Worm (Caenorhabditis elegans) whole organism, young adult: ENCODE data around the gene ZK550.6.
A peak's percentile ranks its signal among the peaks of the same experiment; 100 is the strongest.

Experiments used
- B0336.3 ChIP-seq: fragments of 200-800 bp; sonication (Bioruptor generic); IDR thresholded peaks from 2 replicates; pipeline ENCODE4 v1.3.6; 2022; ENCODE audit warnings: missing genetic modification characterization, missing compliant biosample characterization
- F33H1.4 ChIP-seq: fragments of 200-800 bp; sonication (Bioruptor generic); IDR thresholded peaks from 2 replicates; pipeline ENCODE4 v1.3.6; 2022; ENCODE audit warnings: missing genetic modification reagents, missing genetic modification characterization, missing compliant biosample characterization
- F52B5.7 ChIP-seq: sonication (generic microtip); optimal IDR thresholded peaks from 2 replicates; lab custom pipeline; 2016; ENCODE audit warnings: mild to moderate bottlenecking, missing genetic modification characterization, missing compliant biosample characterization
- F57A8.1 ChIP-seq: fragments of 200-800 bp; sonication (Bioruptor generic); optimal IDR thresholded peaks from 2 replicates; lab custom pipeline; 2018; ENCODE audit warnings: mild to moderate bottlenecking, missing genetic modification characterization, moderate library complexity, missing compliant biosample characterization
- Y53F4B.3 ChIP-seq: fragments of 200-800 bp; sonication (Bioruptor generic); IDR thresholded peaks from 2 replicates; pipeline ENCODE4 v1.3.6; 2022; ENCODE audit warnings: missing genetic modification reagents, missing genetic modification characterization, missing compliant biosample characterization
- Y56A3A.18 ChIP-seq: fragments of 200-800 bp; sonication (Bioruptor generic); IDR thresholded peaks from 2 replicates; pipeline ENCODE4 v1.3.6; 2022; ENCODE audit warnings: missing genetic modification reagents, missing genetic modification characterization, missing compliant biosample characterization
- Y67H2A.10 ChIP-seq: fragments of 200-800 bp; sonication (Bioruptor generic); conservative IDR thresholded peaks from 2 replicates; pipeline ENCODE4 v1.3.6; 2022; ENCODE audit warnings: missing genetic modification reagents, missing genetic modification characterization, missing compliant biosample characterization
- akir-1 ChIP-seq: fragments of 200-800 bp; sonication (Bioruptor generic); optimal IDR thresholded peaks from 2 replicates; lab custom pipeline; 2018; ENCODE audit warnings: mild to moderate bottlenecking, missing genetic modification characterization, moderate library complexity, missing compliant biosample characterization
- ama-1 ChIP-seq, 3 experiments: fragments of 150-350 bp in 1 of 3; sonication (generic microtip) in 2 of 3; optimal IDR thresholded peaks; 2 replicates each; lab custom pipeline; 2014 to 2018; ENCODE audit warnings: missing biosample characterization in 2 of 3, missing genetic modification characterization in 2 of 3, missing genetic modification reagents in 2 of 3
- aptf-2 ChIP-seq: fragments of 200-800 bp; sonication (Bioruptor generic); conservative IDR thresholded peaks from 2 replicates; pipeline ENCODE4 v1.3.6; 2022; ENCODE audit warnings: missing genetic modification reagents, missing genetic modification characterization, missing compliant biosample characterization
- atf-7 ChIP-seq: sonication (generic microtip); optimal IDR thresholded peaks from 2 replicates; lab custom pipeline; 2017; ENCODE audit warnings: mild to moderate bottlenecking, missing genetic modification characterization, missing compliant biosample characterization
- attf-5 ChIP-seq: fragments of 200-800 bp; sonication (Bioruptor generic); optimal IDR thresholded peaks from 2 replicates; lab custom pipeline; 2018; ENCODE audit warnings: mild to moderate bottlenecking, missing genetic modification characterization, missing compliant biosample characterization
- cebp-1 ChIP-seq, 2 experiments: fragments of 200-800 bp in 1 of 2; sonication (Bioruptor generic) in 1 of 2; sonication (generic microtip) in 1 of 2; IDR thresholded peaks in 1 of 2; optimal IDR thresholded peaks in 1 of 2; 2 replicates each; pipeline versions ENCODE4 v1.3.6 to Lab custom; 2017 to 2022; ENCODE audit warnings: missing compliant biosample characterization in 2 of 2, missing genetic modification characterization in 2 of 2, mild to moderate bottlenecking in 1 of 2, missing genetic modification reagents in 1 of 2, moderate library complexity in 1 of 2
- ceh-40 ChIP-seq: fragments of 200-800 bp; sonication (Bioruptor generic); IDR thresholded peaks from 2 replicates; pipeline ENCODE4 v1.3.6; 2022; ENCODE audit warnings: missing genetic modification characterization, missing compliant biosample characterization
- ceh-91 ChIP-seq: fragments of 200-800 bp; sonication (Bioruptor generic); IDR thresholded peaks from 2 replicates; pipeline ENCODE4 v1.3.6; 2022; ENCODE audit warnings: missing genetic modification reagents, missing genetic modification characterization, missing compliant biosample characterization
- die-1 ChIP-seq: sonication (generic microtip); optimal IDR thresholded peaks from 2 replicates; lab custom pipeline; 2016; ENCODE audit warnings: missing genotype, mild to moderate bottlenecking, missing genetic modification characterization, missing compliant biosample characterization
- efl-1 ChIP-seq: fragments of 150-350 bp; optimal IDR thresholded peaks from 2 replicates; lab custom pipeline; 2014; ENCODE audit warnings: missing biosample characterization, missing genetic modification reagents, missing genetic modification characterization
- egl-44 ChIP-seq: fragments of 200-800 bp; sonication (Bioruptor generic); IDR thresholded peaks from 2 replicates; pipeline ENCODE4 v1.3.6; 2022; ENCODE audit warnings: missing genetic modification reagents, missing genetic modification characterization, missing compliant biosample characterization
- fkh-3 ChIP-seq: sonication (generic microtip); optimal IDR thresholded peaks from 2 replicates; lab custom pipeline; 2016; ENCODE audit warnings: mild to moderate bottlenecking, missing genetic modification characterization, missing compliant biosample characterization
- gei-17 ChIP-seq: fragments of 200-800 bp; sonication (Bioruptor generic); optimal IDR thresholded peaks from 2 replicates; lab custom pipeline; 2018; ENCODE audit warnings: mild to moderate bottlenecking, missing genetic modification characterization, missing compliant biosample characterization
- hlh-26 ChIP-seq: fragments of 200-800 bp; sonication (Bioruptor generic); conservative IDR thresholded peaks from 2 replicates; pipeline ENCODE4 v1.3.6; 2022; ENCODE audit warnings: missing genetic modification reagents, missing genetic modification characterization, missing compliant biosample characterization
- hsf-1 ChIP-seq: fragments of 200-800 bp; sonication (Bioruptor generic); IDR thresholded peaks from 2 replicates; pipeline ENCODE4 v1.3.6; 2022; ENCODE audit warnings: missing genetic modification reagents, missing genetic modification characterization, missing compliant biosample characterization
- let-526 ChIP-seq: fragments of 200-800 bp; sonication (Bioruptor generic); IDR thresholded peaks from 2 replicates; pipeline ENCODE4 v1.3.6; 2022; ENCODE audit warnings: missing genetic modification reagents, missing genetic modification characterization, missing compliant biosample characterization
- let-607 ChIP-seq, 2 experiments: fragments of 200-800 bp in 1 of 2; sonication (Bioruptor generic) in 1 of 2; sonication (generic microtip) in 1 of 2; optimal IDR thresholded peaks; 2 replicates each; lab custom pipeline; 2016 to 2018; ENCODE audit warnings: mild to moderate bottlenecking in 2 of 2, missing compliant biosample characterization in 2 of 2, missing genetic modification characterization in 2 of 2, moderate library complexity in 2 of 2, missing genotype in 1 of 2
- lin-40 ChIP-seq: sonication (generic microtip); optimal IDR thresholded peaks from 2 replicates; lab custom pipeline; 2016; ENCODE audit warnings: missing genetic modification characterization, mild to moderate bottlenecking, missing compliant biosample characterization, missing genotype, missing genetic modification reagents
- lin-54 ChIP-seq: fragments of 200-800 bp; sonication (Bioruptor generic); optimal IDR thresholded peaks from 2 replicates; lab custom pipeline; 2018; ENCODE audit warnings: mild to moderate bottlenecking, missing genetic modification characterization, missing compliant biosample characterization
- lir-1 ChIP-seq: fragments of 200-800 bp; sonication (Bioruptor generic); conservative IDR thresholded peaks from 2 replicates; pipeline ENCODE4 v1.3.6; 2022; ENCODE audit warnings: missing genetic modification reagents, missing genetic modification characterization, missing compliant biosample characterization
- lsy-27 ChIP-seq: sonication (generic microtip); optimal IDR thresholded peaks from 2 replicates; lab custom pipeline; 2017; ENCODE audit warnings: missing genetic modification characterization, mild to moderate bottlenecking, missing compliant biosample characterization, antibody characterized with exemption, missing genotype, borderline replicate concordance; ENCODE audit not compliant: insufficient read depth
- mel-28 ChIP-seq: sonication (generic microtip); optimal IDR thresholded peaks from 2 replicates; lab custom pipeline; 2016; ENCODE audit warnings: borderline replicate concordance, mild to moderate bottlenecking, missing genetic modification characterization, missing compliant biosample characterization
- nfya-1 ChIP-seq: sonication (generic microtip); optimal IDR thresholded peaks from 2 replicates; lab custom pipeline; 2017; ENCODE audit warnings: antibody characterized with exemption, missing compliant biosample characterization, missing genetic modification characterization, borderline replicate concordance; ENCODE audit not compliant: insufficient read depth
- nfyb-1 ChIP-seq: fragments of 200-800 bp; sonication (Bioruptor generic); IDR thresholded peaks from 2 replicates; pipeline ENCODE4 v1.3.6; 2022; ENCODE audit warnings: missing genetic modification reagents, missing genetic modification characterization, missing compliant biosample characterization
- nhr-120 ChIP-seq: fragments of 200-800 bp; sonication (Bioruptor generic); IDR thresholded peaks from 2 replicates; pipeline ENCODE4 v1.3.6; 2022; ENCODE audit warnings: missing genetic modification characterization, missing compliant biosample characterization
- nhr-90 ChIP-seq: sonication (generic microtip); optimal IDR thresholded peaks from 2 replicates; lab custom pipeline; 2016; ENCODE audit warnings: missing genotype, mild to moderate bottlenecking, missing genetic modification characterization, missing compliant biosample characterization
- pha-4 ChIP-seq: fragments of 150-350 bp; sonication (generic microtip); optimal IDR thresholded peaks from 2 replicates; lab custom pipeline; 2014; ENCODE audit warnings: missing biosample characterization, missing genetic modification reagents, missing genetic modification characterization
- rcor-1 ChIP-seq: fragments of 200-800 bp; sonication (Bioruptor generic); IDR thresholded peaks from 2 replicates; pipeline ENCODE4 v1.3.6; 2022; ENCODE audit warnings: missing genetic modification reagents, missing genetic modification characterization, missing compliant biosample characterization
- rec-8 ChIP-seq, 2 experiments: sonication (generic microtip); optimal IDR thresholded peaks; 2 replicates each; lab custom pipeline; 2016; ENCODE audit warnings: mild to moderate bottlenecking in 2 of 2, missing genetic modification characterization in 2 of 2, missing genetic modification reagents in 2 of 2, missing genotype in 2 of 2, missing biosample characterization in 1 of 2, missing compliant biosample characterization in 1 of 2, moderate library complexity in 1 of 2
- sdz-38 ChIP-seq: sonication (generic microtip); optimal IDR thresholded peaks from 2 replicates; lab custom pipeline; 2016; ENCODE audit warnings: missing genotype, missing genetic modification characterization, missing compliant biosample characterization
- snpc-1.1 ChIP-seq: sonication (generic microtip); optimal IDR thresholded peaks from 2 replicates; lab custom pipeline; 2017; ENCODE audit warnings: missing genetic modification characterization, mild to moderate bottlenecking, missing compliant biosample characterization, antibody characterized with exemption, moderate library complexity, missing genotype, missing genetic modification reagents; ENCODE audit not compliant: insufficient read depth
- snpc-3.4 ChIP-seq: sonication (generic microtip); optimal IDR thresholded peaks from 2 replicates; lab custom pipeline; 2017; ENCODE audit warnings: missing genetic modification characterization, mild to moderate bottlenecking, missing compliant biosample characterization, antibody characterized with exemption, moderate library complexity, missing genotype, missing genetic modification reagents
- tbp1 ChIP-seq: fragments of 200-800 bp; sonication (Bioruptor generic); optimal IDR thresholded peaks from 2 replicates; lab custom pipeline; 2018; ENCODE audit warnings: mild to moderate bottlenecking, missing genetic modification characterization, missing compliant biosample characterization
- tbx-9 ChIP-seq: sonication (generic microtip); optimal IDR thresholded peaks from 2 replicates; lab custom pipeline; 2016; ENCODE audit warnings: borderline replicate concordance, missing genetic modification characterization, inconsistent platforms, missing compliant biosample characterization
- tlf-1 ChIP-seq: fragments of 200-800 bp; sonication (Bioruptor generic); optimal IDR thresholded peaks from 2 replicates; lab custom pipeline; 2018; ENCODE audit warnings: mild to moderate bottlenecking, missing genetic modification characterization, missing compliant biosample characterization
- xnd-1 ChIP-seq: sonication (generic microtip); optimal IDR thresholded peaks from 2 replicates; lab custom pipeline; 2016; ENCODE audit warnings: missing genotype, missing genetic modification reagents, missing genetic modification characterization, missing compliant biosample characterization
- ztf-18 ChIP-seq: sonication (generic microtip); optimal IDR thresholded peaks from 2 replicates; lab custom pipeline; 2016; ENCODE audit warnings: missing genotype, mild to moderate bottlenecking, missing genetic modification characterization, missing compliant biosample characterization
- ztf-26 ChIP-seq: sonication (generic microtip); optimal IDR thresholded peaks from 2 replicates; lab custom pipeline; 2017; ENCODE audit warnings: missing genetic modification characterization, missing compliant biosample characterization
- ztf-28 ChIP-seq: fragments of 200-800 bp; sonication (Bioruptor generic); IDR thresholded peaks from 2 replicates; pipeline ENCODE4 v1.3.6; 2022; ENCODE audit warnings: missing genetic modification reagents, missing genetic modification characterization, missing compliant biosample characterization

The ZK550.6 gene

ce11 chrIV:17249691-17250181 is 12.5 kb downstream of the ZK550.6 start, which contains the start of gene eelo-2 (continued):
- TF ChIP-seq nhr-90 (tag; lab: Kevin White, UChicago) (peak; percentile 57), mel-28 (tag; lab: Kevin White, UChicago) (peak; percentile 79), lsy-27 (tag; lab: Kevin White, UChicago) (peak; percentile 15), fkh-3 (tag; lab: Kevin White, UChicago) (no peak), efl-1 (GFP tag; lab: Kevin White, UChicago) (peak; percentile 95), let-526 (GFP tag; lab: Robert Waterston, UW) (peak; percentile 95), pha-4 (tag; lab: Kevin White, UChicago) (peak; percentile 79), gei-17 (GFP tag; lab: Kevin White, UChicago) (peak; percentile 86), F52B5.7 (peak; percentile 79), ceh-91 (GFP tag; lab: Robert Waterston, UW) (peak; percentile 91), F57A8.1 (GFP tag; lab: Kevin White, UChicago) (no peak), ztf-26 (tag; lab: Kevin White, UChicago) (peak; percentile 96), aptf-2 (GFP tag; lab: Robert Waterston, UW) (no peak), Y56A3A.18 (GFP tag; lab: Robert Waterston, UW) (peak; percentile 96), ama-1 (optimal IDR thresholded peaks at IDR 0.05; lab: Kevin White, UChicago) (no peak), ama-1 (GFP tag; optimal IDR thresholded peaks at IDR 0.05; lab: Kevin White, UChicago) (no peak), sdz-38 (tag; lab: Kevin White, UChicago) (no peak), lin-40 (tag; lab: Kevin White, UChicago) (peak; percentile 98), lin-54 (GFP tag; lab: Kevin White, UChicago) (peak; percentile 100), rec-8 (tag; optimal IDR thresholded peaks at IDR 0.05; lab: Kevin White, UChicago) (peak in 1 of 2 experiments; percentile 22), ztf-18 (tag; lab: Kevin White, UChicago) (peak; percentile 99), tbx-9 (tag; lab: Kevin White, UChicago) (no peak), ztf-28 (GFP tag; lab: Robert Waterston, UW) (peak; percentile 52; the same call in 1 of the 2 replicates), hlh-26 (GFP tag; lab: Robert Waterston, UW) (no peak), tbp1 (peak; percentile 81), let-607 (tag; optimal IDR thresholded peaks at IDR 0.05; lab: Kevin White, UChicago) (peak; percentile 81 to 89), rcor-1 (peak; percentile 98), snpc-1.1 (tag; lab: Kevin White, UChicago) (peak; percentile 46), atf-7 (peak; percentile 93), nfya-1 (tag; lab: Kevin White, UChicago) (no peak), lir-1 (peak; percentile 95), nfyb-1 (peak; percentile 98), die-1 (tag; lab: Kevin White, UChicago) (no peak), Y53F4B.3 (GFP tag; lab: Robert Waterston, UW) (no peak), snpc-3.4 (tag; lab: Kevin White, UChicago) (peak; percentile 83), tlf-1 (GFP tag; lab: Kevin White, UChicago) (peak; percentile 98), akir-1 (GFP tag; lab: Kevin White, UChicago) (peak; percentile 78), F33H1.4 (peak; percentile 80), egl-44 (peak; percentile 88), ceh-40 (GFP tag; lab: Robert Waterston, UW) (no peak), Y67H2A.10 (GFP tag; lab: Robert Waterston, UW) (0 out of 2 replicates have a peak, but pooled peaks have one; percentile 48), hsf-1 (GFP tag; lab: Robert Waterston, UW) (peak; percentile 93), attf-5 (GFP tag; lab: Kevin White, UChicago) (peak; percentile 99), nhr-120 (GFP tag; lab: Robert Waterston, UW) (0 out of 2 replicates have a peak, but pooled peaks have one; percentile 63), B0336.3 (GFP tag; lab: Robert Waterston, UW) (peak; percentile 99), cebp-1 (GFP tag; IDR thresholded peaks at IDR 0.05; lab: Robert Waterston, UW) (peak; percentile 76), cebp-1 (tag; optimal IDR thresholded peaks at IDR 0.05; lab: Kevin White, UChicago) (peak; percentile 95), xnd-1 (tag; lab: Kevin White, UChicago) (peak; percentile 65)
